Fruit fly (Drosophila melanogaster) whole organism, embryonic: ENCODE measurements around the gene CG43179.

Source experiments
- Adf1 ChIP-seq: fragments of 200-800 bp; sonication (Bioruptor generic); IDR thresholded peaks from 2 replicates; pipeline ENCODE4 v1.3.6; 2022; ENCODE audit warnings: missing biosample characterization, missing genetic modification characterization
- Atf-2 ChIP-seq: fragments of 200-800 bp; sonication (Bioruptor generic); optimal IDR thresholded peaks from 2 replicates; lab custom pipeline; 2016; ENCODE audit warnings: missing biosample characterization, missing genetic modification characterization
- Bdp1 ChIP-seq: fragments of 200-800 bp; sonication (Bioruptor generic); optimal IDR thresholded peaks from 3 replicates; lab custom pipeline; 2016; ENCODE audit warnings: missing biosample characterization, missing genetic modification characterization
- CG11085 ChIP-seq: fragments of 200-800 bp; sonication (Bioruptor generic); IDR thresholded peaks from 2 replicates; pipeline ENCODE4 v1.3.6; 2022; ENCODE audit warnings: missing biosample characterization, missing genetic modification characterization
- CG1233 ChIP-seq: fragments of 200-800 bp; sonication (Bioruptor generic); optimal IDR thresholded peaks from 4 replicates; lab custom pipeline; 2018; ENCODE audit warnings: missing biosample characterization, mild to moderate bottlenecking, missing genetic modification characterization
- CG12769 ChIP-seq: fragments of 200-800 bp; sonication (Bioruptor generic); optimal IDR thresholded peaks from 2 replicates; lab custom pipeline; 2019; ENCODE audit warnings: missing biosample characterization, mild to moderate bottlenecking, missing genetic modification characterization, moderate library complexity
- CG17328 ChIP-seq: fragments of 200-800 bp; sonication (Bioruptor generic); IDR thresholded peaks from 2 replicates; pipeline ENCODE4 v1.3.6; 2022; ENCODE audit warnings: missing biosample characterization, missing genetic modification characterization
- CG17568 ChIP-seq: fragments of 200-800 bp; sonication (Bioruptor generic); optimal IDR thresholded peaks from 2 replicates; lab custom pipeline; 2018; ENCODE audit warnings: missing biosample characterization, mild to moderate bottlenecking, missing genetic modification characterization, moderate library complexity
- CG1832 ChIP-seq: fragments of 200-800 bp; sonication (Bioruptor generic); optimal IDR thresholded peaks from 2 replicates; lab custom pipeline; 2017; ENCODE audit warnings: missing biosample characterization, mild to moderate bottlenecking, missing genetic modification characterization, inconsistent platforms
- CG18599 ChIP-seq: fragments of 200-800 bp; sonication (Bioruptor generic); optimal IDR thresholded peaks from 3 replicates; lab custom pipeline; 2017; ENCODE audit warnings: missing biosample characterization, missing genetic modification characterization, mild to moderate bottlenecking, moderate library complexity, missing genetic modification reagents
- CG18764 ChIP-seq: fragments of 200-800 bp; sonication (Bioruptor generic); optimal IDR thresholded peaks from 3 replicates; lab custom pipeline; 2016; ENCODE audit warnings: missing biosample characterization, missing genetic modification characterization
- CG2120 ChIP-seq: fragments of 200-800 bp; sonication (Bioruptor generic); optimal IDR thresholded peaks from 3 replicates; lab custom pipeline; 2016; ENCODE audit warnings: missing biosample characterization, missing genetic modification characterization
- CG30403 ChIP-seq: fragments of 200-800 bp; sonication (Bioruptor generic); optimal IDR thresholded peaks from 3 replicates; lab custom pipeline; 2016; ENCODE audit warnings: missing biosample characterization, missing genetic modification characterization
- CG31388 ChIP-seq: fragments of 200-800 bp; sonication (Bioruptor generic); optimal IDR thresholded peaks from 2 replicates; lab custom pipeline; 2016; ENCODE audit warnings: missing biosample characterization, missing genetic modification characterization
- CG34422 ChIP-seq: fragments of 200-800 bp; sonication (Bioruptor generic); IDR thresholded peaks from 3 replicates; pipeline ENCODE4 v1.3.6; 2022; ENCODE audit warnings: missing biosample characterization, missing genetic modification characterization
- CG6689 ChIP-seq: fragments of 200-800 bp; sonication (Bioruptor generic); IDR thresholded peaks from 2 replicates; pipeline ENCODE4 v1.3.6; 2022; ENCODE audit warnings: missing biosample characterization, missing genetic modification characterization
- CG6765 ChIP-seq: fragments of 200-800 bp; sonication (Bioruptor generic); optimal IDR thresholded peaks from 3 replicates; lab custom pipeline; 2017; ENCODE audit warnings: missing biosample characterization, mild to moderate bottlenecking, missing genetic modification characterization
- CG7987 ChIP-seq: fragments of 200-800 bp; sonication (Bioruptor generic); optimal IDR thresholded peaks from 2 replicates; lab custom pipeline; 2018; ENCODE audit warnings: missing biosample characterization, mild to moderate bottlenecking, missing genetic modification characterization, moderate library complexity
- CG8388 ChIP-seq: fragments of 200-800 bp; sonication (Bioruptor generic); optimal IDR thresholded peaks from 2 replicates; lab custom pipeline; 2019; ENCODE audit warnings: missing biosample characterization, mild to moderate bottlenecking, missing genetic modification characterization, moderate library complexity
- Chrac-16 ChIP-seq: fragments of 200-800 bp; sonication (Bioruptor generic); optimal IDR thresholded peaks from 3 replicates; lab custom pipeline; 2016; ENCODE audit warnings: missing biosample characterization, missing genetic modification characterization
- CoRest ChIP-seq: fragments of 200-800 bp; sonication (Bioruptor generic); optimal IDR thresholded peaks from 3 replicates; lab custom pipeline; 2018; ENCODE audit warnings: missing biosample characterization, mild to moderate bottlenecking, missing genetic modification characterization, moderate library complexity
- Deaf1 ChIP-seq: fragments of 200-800 bp; optimal IDR thresholded peaks from 3 replicates; lab custom pipeline; 2019; ENCODE audit warnings: missing biosample characterization, mild to moderate bottlenecking, missing genetic modification characterization, moderate library complexity
- E2f1 ChIP-seq: fragments of 200-800 bp; sonication (Bioruptor generic); IDR thresholded peaks from 2 replicates; pipeline ENCODE4 v1.3.6; 2022; ENCODE audit warnings: missing biosample characterization, missing genetic modification characterization
- HLHmδ ChIP-seq: fragments of 200-800 bp; sonication (Bioruptor generic); optimal IDR thresholded peaks from 2 replicates; lab custom pipeline; 2018; ENCODE audit warnings: missing biosample characterization, mild to moderate bottlenecking, missing genetic modification characterization, moderate library complexity
- Hand ChIP-seq: fragments of 200-800 bp; sonication (Bioruptor generic); optimal IDR thresholded peaks from 2 replicates; lab custom pipeline; 2017; ENCODE audit warnings: mild to moderate bottlenecking, missing biosample characterization, missing genetic modification reagents, missing genetic modification characterization
- Hey ChIP-seq: fragments of 200-800 bp; sonication (Bioruptor generic); optimal IDR thresholded peaks from 3 replicates; lab custom pipeline; 2018; ENCODE audit warnings: missing biosample characterization, mild to moderate bottlenecking, missing genetic modification characterization
- Hmr ChIP-seq: fragments of 200-800 bp; sonication (Bioruptor generic); optimal IDR thresholded peaks from 3 replicates; lab custom pipeline; 2017; ENCODE audit warnings: mild to moderate bottlenecking, missing biosample characterization, missing genetic modification reagents, missing genetic modification characterization
- Hr51 ChIP-seq, 2 experiments: fragments of 200-800 bp; sonication (Bioruptor generic); optimal IDR thresholded peaks; 2 replicates in 1 of 2; 3 replicates in 1 of 2; lab custom pipeline; 2016 to 2018; ENCODE audit warnings: missing biosample characterization in 2 of 2, missing genetic modification characterization in 2 of 2, mild to moderate bottlenecking in 1 of 2, moderate library complexity in 1 of 2
- Med ChIP-seq: fragments of 200-800 bp; sonication (Bioruptor generic); peaks from one replicate; lab custom pipeline; 2016; ENCODE audit warnings: missing biosample characterization, missing genetic modification characterization, mild to moderate bottlenecking, inconsistent platforms, moderate library complexity
- Opbp ChIP-seq: fragments of 200-800 bp; sonication (Bioruptor generic); IDR thresholded peaks from 3 replicates; pipeline ENCODE4 v1.3.6; 2022; ENCODE audit warnings: missing biosample characterization, missing genetic modification characterization; ENCODE audit not compliant: partially characterized antibody
- Pdp1 ChIP-seq, 2 experiments: fragments of 200-800 bp; sonication (Bioruptor generic); optimal IDR thresholded peaks; 3 replicates each; lab custom pipeline; 2016; ENCODE audit warnings: missing biosample characterization in 2 of 2, missing genetic modification characterization in 2 of 2, mild to moderate bottlenecking in 1 of 2, moderate library complexity in 1 of 2
- Rfx ChIP-seq: fragments of 200-800 bp; sonication (Bioruptor generic); IDR thresholded peaks from 2 replicates; pipeline ENCODE4 v1.3.6; 2022; ENCODE audit warnings: missing biosample characterization, missing genetic modification characterization
- Side ChIP-seq: fragments of 200-800 bp; sonication (Bioruptor generic); optimal IDR thresholded peaks from 2 replicates; lab custom pipeline; 2016; ENCODE audit warnings: missing biosample characterization, missing genetic modification characterization
- Sox102F ChIP-seq: fragments of 200-800 bp; sonication (Bioruptor generic); optimal IDR thresholded peaks from 2 replicates; lab custom pipeline; 2018; ENCODE audit warnings: missing biosample characterization, mild to moderate bottlenecking, missing genetic modification characterization, moderate library complexity
- YL-1 ChIP-seq: fragments of 200-800 bp; sonication (Bioruptor generic); optimal IDR thresholded peaks from 3 replicates; lab custom pipeline; 2017; ENCODE audit warnings: missing biosample characterization, mild to moderate bottlenecking, missing genetic modification characterization
- ara ChIP-seq: fragments of 200-800 bp; sonication (Bioruptor generic); IDR thresholded peaks from 2 replicates; pipeline ENCODE4 v1.3.6; 2022; ENCODE audit warnings: missing biosample characterization, missing genetic modification characterization
- bab2 ChIP-seq: fragments of 200-800 bp; sonication (Bioruptor generic); optimal IDR thresholded peaks from 2 replicates; lab custom pipeline; 2016; ENCODE audit warnings: missing biosample characterization, missing genetic modification characterization
- br ChIP-seq: fragments of >200 bp; optimal IDR thresholded peaks from 2 replicates; lab custom pipeline; 2017
- cg ChIP-seq: fragments of 200-800 bp; sonication (Bioruptor generic); optimal IDR thresholded peaks from 3 replicates; lab custom pipeline; 2019; ENCODE audit warnings: missing biosample characterization, mild to moderate bottlenecking, missing genetic modification characterization, moderate library complexity
- fd96Cb ChIP-seq: fragments of 200-800 bp; sonication (Bioruptor generic); optimal IDR thresholded peaks from 2 replicates; lab custom pipeline; 2018; ENCODE audit warnings: missing biosample characterization, mild to moderate bottlenecking, missing genetic modification characterization, moderate library complexity
- gcm2 ChIP-seq: fragments of 200-800 bp; sonication (Bioruptor generic); optimal IDR thresholded peaks from 2 replicates; lab custom pipeline; 2016; ENCODE audit warnings: missing biosample characterization, missing genetic modification characterization
- grn ChIP-seq: fragments of 200-800 bp; sonication (Bioruptor generic); optimal IDR thresholded peaks from 3 replicates; lab custom pipeline; 2017; ENCODE audit warnings: missing biosample characterization, missing genetic modification characterization
- nau ChIP-seq: fragments of 200-800 bp; sonication (Bioruptor generic); optimal IDR thresholded peaks from 3 replicates; lab custom pipeline; 2017; ENCODE audit warnings: missing biosample characterization, mild to moderate bottlenecking, missing genetic modification characterization, missing genetic modification reagents
- p53 ChIP-seq: fragments of 200-800 bp; sonication (Bioruptor generic); optimal IDR thresholded peaks from 2 replicates; lab custom pipeline; 2016; ENCODE audit warnings: missing biosample characterization, missing genetic modification characterization
- pan ChIP-seq, 4 experiments: fragments of >200 bp in 3 of 4; fragments of 200-800 bp in 1 of 4; sonication (Bioruptor generic) in 1 of 4; optimal IDR thresholded peaks in 3 of 4; IDR thresholded peaks in 1 of 4; 2 replicates each; pipeline versions ENCODE4 v1.3.6 to Lab custom; 2017 to 2022; ENCODE audit warnings: missing biosample characterization in 2 of 4, missing genetic modification characterization in 2 of 4, mixed read lengths in 1 of 4
- pho ChIP-seq: fragments of 200-800 bp; sonication (Bioruptor generic); optimal IDR thresholded peaks from 2 replicates; lab custom pipeline; 2016; ENCODE audit warnings: missing biosample characterization, missing genetic modification characterization
- repo ChIP-seq: fragments of 200-800 bp; sonication (Bioruptor generic); optimal IDR thresholded peaks from 2 replicates; lab custom pipeline; 2016; ENCODE audit warnings: missing biosample characterization, missing genetic modification characterization
- sens ChIP-seq: fragments of 200-800 bp; sonication (Bioruptor generic); peaks from one replicate; lab custom pipeline; 2016; ENCODE audit warnings: missing biosample characterization, missing genetic modification characterization
- slbo ChIP-seq: fragments of 200-800 bp; sonication (Bioruptor generic); IDR thresholded peaks from 2 replicates; pipeline ENCODE4 v1.3.6; 2022; ENCODE audit warnings: missing biosample characterization, missing genetic modification characterization
- sob ChIP-seq: fragments of 200-800 bp; sonication (Bioruptor generic); IDR thresholded peaks from 2 replicates; pipeline ENCODE4 v1.3.6; 2022; ENCODE audit warnings: missing biosample characterization, missing genetic modification characterization
- tin ChIP-seq: fragments of 200-800 bp; sonication (Bioruptor generic); optimal IDR thresholded peaks from 3 replicates; lab custom pipeline; 2016; ENCODE audit warnings: missing biosample characterization, missing genetic modification characterization
- zfh2 ChIP-seq: fragments of 200-800 bp; sonication (Bioruptor generic); optimal IDR thresholded peaks from 2 replicates; lab custom pipeline; 2016; ENCODE audit warnings: missing biosample characterization, missing genetic modification characterization

CG43179 gene

DNA sequence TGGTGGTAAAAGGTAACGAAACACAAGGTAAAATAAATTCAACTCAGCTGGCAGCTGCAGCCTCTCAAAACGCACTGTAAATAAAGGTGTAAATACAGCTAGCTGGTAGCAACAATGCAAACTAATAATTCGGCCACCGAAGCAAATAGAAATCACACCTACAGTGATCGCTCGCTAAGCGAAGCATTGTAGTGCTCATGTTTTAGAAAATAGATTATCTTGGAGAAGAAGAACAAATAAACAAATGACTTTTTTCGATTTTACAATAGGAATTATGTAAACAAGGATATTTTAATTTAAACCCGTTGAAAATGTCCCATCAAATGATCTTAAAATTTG is 28.5 kb downstream of the CG43179 start (continued):
- TF ChIP-seq CG17328 (no peak), CG7987 (GFP tag; lab: Kevin White, UChicago) (no peak), CG11085 (GFP tag; lab: Robert Waterston, UW) (no peak), Hr51 (GFP tag; optimal IDR thresholded peaks at IDR 0.05; lab: Kevin White, UChicago) (peak in 1 of 2 experiments; percentile 46), CoRest (tag; lab: Kevin White, UChicago) (peak; percentile 44), CG34422 (no peak), Chrac-16 (GFP tag; lab: Kevin White, UChicago) (no peak), Atf-2 (GFP tag; lab: Kevin White, UChicago) (no peak), CG6765 (GFP tag; lab: Kevin White, UChicago) (no peak), pan (optimal IDR thresholded peaks at IDR 0.05; lab: Kevin White, UChicago) (no peak), pan (GFP tag; optimal IDR thresholded peaks at IDR 0.05 in 1 of 2, IDR thresholded peaks at IDR 0.05 in 1 of 2) (no peak), CG30403 (GFP tag; lab: Kevin White, UChicago) (no peak), CG12769 (tag; lab: Kevin White, UChicago) (no peak), Hmr (GFP tag; lab: Kevin White, UChicago) (no peak), Sox102F (GFP tag; lab: Kevin White, UChicago) (peak; percentile 40), Bdp1 (GFP tag; lab: Kevin White, UChicago) (no peak), CG31388 (GFP tag; lab: Kevin White, UChicago) (no peak), Rfx (GFP tag; lab: Robert Waterston, UW) (no peak), cg (GFP tag; lab: Kevin White, UChicago) (no peak), slbo (no peak), zfh2 (GFP tag; lab: Kevin White, UChicago) (no peak), CG18764 (GFP tag; lab: Kevin White, UChicago) (no peak), sob (GFP tag; lab: Robert Waterston, UW) (no peak), Deaf1 (no peak), Adf1 (GFP tag; lab: Robert Waterston, UW) (no peak), grn (GFP tag; lab: Kevin White, UChicago) (no peak), fd96Cb (tag; lab: Kevin White, UChicago) (no peak), CG2120 (GFP tag; lab: Kevin White, UChicago) (peak; percentile 2), bab2 (GFP tag; lab: Kevin White, UChicago) (peak; percentile 35), nau (GFP tag; lab: Kevin White, UChicago) (peak; percentile 10), sens (GFP tag; lab: Kevin White, UChicago) (peak; percentile 79), E2f1 (no peak), Side (GFP tag; lab: Kevin White, UChicago) (no peak), CG1832 (GFP tag; lab: Kevin White, UChicago) (no peak), Hand (GFP tag; lab: Kevin White, UChicago) (peak; percentile 14), tin (GFP tag; lab: Kevin White, UChicago) (no peak), Med (GFP tag; lab: Kevin White, UChicago) (peak; percentile 75), br (lab: Kevin White, UChicago) (no peak), repo (no peak), CG18599 (GFP tag; lab: Kevin White, UChicago) (no peak), Hey (no peak), CG6689 (no peak), CG8388 (peak; percentile 30), CG17568 (GFP tag; lab: Kevin White, UChicago) (peak; percentile 6), Opbp (GFP tag; lab: Robert Waterston, UW) (no peak), ara (GFP tag; lab: Robert Waterston, UW) (no peak), YL-1 (no peak), Pdp1 (GFP tag; optimal IDR thresholded peaks at IDR 0.05; lab: Kevin White, UChicago) (no peak), HLHmδ (peak; percentile 58), p53 (no peak), pho (GFP tag; lab: Kevin White, UChicago) (peak; percentile 34), CG1233 (GFP tag; lab: Kevin White, UChicago) (peak; percentile 30), gcm2 (no peak)
